Fruit fly (Drosophila melanogaster) whole organism, embryonic: ENCODE measurements around the gene CG4896.

Source experiments
- Aef1 ChIP-seq: fragments of 200-800 bp; sonication (Bioruptor generic); IDR thresholded peaks from 3 replicates; pipeline ENCODE4 v1.3.6; 2022; ENCODE audit warnings: missing biosample characterization, missing genetic modification characterization
- Awh ChIP-seq: fragments of 200-800 bp; sonication (Bioruptor generic); IDR thresholded peaks from 2 replicates; pipeline ENCODE4, ENCODE4 v1.3.6; 2022; ENCODE audit warnings: missing biosample characterization, missing genetic modification characterization
- CG10147 ChIP-seq: fragments of 200-800 bp; sonication (Bioruptor generic); optimal IDR thresholded peaks from 2 replicates; lab custom pipeline; 2019; ENCODE audit warnings: missing biosample characterization, mild to moderate bottlenecking, missing genetic modification characterization, moderate library complexity
- CG10321 ChIP-seq: fragments of 200-800 bp; sonication (Bioruptor generic); IDR thresholded peaks from 2 replicates; pipeline ENCODE4 v1.3.6; 2022; ENCODE audit warnings: missing biosample characterization, missing genetic modification characterization
- CG10431 ChIP-seq: fragments of 200-800 bp; sonication (Bioruptor generic); optimal IDR thresholded peaks from 3 replicates; lab custom pipeline; 2018; ENCODE audit warnings: missing biosample characterization, mild to moderate bottlenecking, missing genetic modification characterization
- CG11093 ChIP-seq: fragments of 200-800 bp; sonication (Bioruptor generic); IDR thresholded peaks from 3 replicates; pipeline ENCODE4 v1.3.6; 2022; ENCODE audit warnings: missing biosample characterization, missing genetic modification characterization
- CG11695 ChIP-seq: fragments of 200-800 bp; sonication (Bioruptor generic); IDR thresholded peaks from 3 replicates; pipeline ENCODE4 v1.3.6; 2022; ENCODE audit warnings: missing biosample characterization, missing genetic modification characterization
- CG13894 ChIP-seq: fragments of 200-800 bp; sonication (Bioruptor generic); optimal IDR thresholded peaks from 3 replicates; lab custom pipeline; 2018; ENCODE audit warnings: missing biosample characterization, mild to moderate bottlenecking, missing genetic modification characterization, moderate library complexity
- CG15073 ChIP-seq: fragments of 200-800 bp; sonication (Bioruptor generic); optimal IDR thresholded peaks from 2 replicates; lab custom pipeline; 2016; ENCODE audit warnings: missing biosample characterization, missing genetic modification characterization
- CG30020 ChIP-seq: fragments of 200-800 bp; optimal IDR thresholded peaks from 2 replicates; lab custom pipeline; 2019; ENCODE audit warnings: missing biosample characterization, mild to moderate bottlenecking, missing genetic modification characterization, moderate library complexity
- CG31224 ChIP-seq: fragments of 200-800 bp; sonication (Bioruptor generic); IDR thresholded peaks from 2 replicates; pipeline ENCODE4 v1.3.6; 2022; ENCODE audit warnings: missing biosample characterization, missing genetic modification characterization
- CG3407 ChIP-seq: fragments of 200-800 bp; sonication (Bioruptor generic); optimal IDR thresholded peaks from 2 replicates; lab custom pipeline; 2018; ENCODE audit warnings: missing biosample characterization, mild to moderate bottlenecking, missing genetic modification characterization
- CG3838 ChIP-seq: fragments of 200-800 bp; sonication (Bioruptor generic); optimal IDR thresholded peaks from 3 replicates; lab custom pipeline; 2016; ENCODE audit warnings: missing biosample characterization, missing genetic modification characterization
- CG3995 ChIP-seq: fragments of 200-800 bp; sonication (Bioruptor generic); optimal IDR thresholded peaks from 3 replicates; lab custom pipeline; 2016; ENCODE audit warnings: missing biosample characterization, missing genetic modification characterization
- CG4707 ChIP-seq: fragments of 200-800 bp; sonication (Bioruptor generic); optimal IDR thresholded peaks from 2 replicates; lab custom pipeline; 2018; ENCODE audit warnings: missing biosample characterization, mild to moderate bottlenecking, missing genetic modification characterization, moderate library complexity
- CG7745 ChIP-seq: fragments of 200-800 bp; sonication (Bioruptor generic); optimal IDR thresholded peaks from 2 replicates; lab custom pipeline; 2018; ENCODE audit warnings: missing biosample characterization, mild to moderate bottlenecking, missing genetic modification characterization, moderate library complexity
- CG8478 ChIP-seq: fragments of >200 bp; optimal IDR thresholded peaks from 2 replicates; lab custom pipeline; 2018
- CG9727 ChIP-seq: fragments of 200-800 bp; sonication (Bioruptor generic); optimal IDR thresholded peaks from 3 replicates; lab custom pipeline; 2017; ENCODE audit warnings: missing biosample characterization, mild to moderate bottlenecking, missing genetic modification characterization
- CG9876 ChIP-seq: fragments of 200-800 bp; sonication (Bioruptor generic); optimal IDR thresholded peaks from 2 replicates; lab custom pipeline; 2016; ENCODE audit warnings: missing biosample characterization, missing genetic modification characterization
- CHES-1-like ChIP-seq: fragments of 200-800 bp; sonication (Bioruptor generic); optimal IDR thresholded peaks from 2 replicates; lab custom pipeline; 2016; ENCODE audit warnings: missing biosample characterization, missing genetic modification characterization
- Dfd ChIP-seq, 2 experiments: fragments of >200 bp; optimal IDR thresholded peaks; 2 replicates each; lab custom pipeline; 2017; ENCODE audit warnings: missing biosample characterization in 2 of 2, missing genetic modification characterization in 2 of 2
- Dll ChIP-seq: fragments of 200-800 bp; sonication (Bioruptor generic); IDR thresholded peaks from 4 replicates; pipeline ENCODE4 v1.3.6; 2022; ENCODE audit warnings: missing biosample characterization, missing genetic modification characterization; ENCODE audit not compliant: partially characterized antibody
- Doc3 ChIP-seq: fragments of 200-800 bp; sonication (Bioruptor generic); IDR thresholded peaks from 3 replicates; pipeline ENCODE4 v1.3.6; 2022; ENCODE audit warnings: missing biosample characterization, missing genetic modification characterization; ENCODE audit not compliant: partially characterized antibody
- Fer2 ChIP-seq: fragments of 200-800 bp; sonication (Bioruptor generic); optimal IDR thresholded peaks from 2 replicates; lab custom pipeline; 2018; ENCODE audit warnings: missing biosample characterization, mild to moderate bottlenecking, missing genetic modification characterization, moderate library complexity
- GATAe ChIP-seq: fragments of 200-800 bp; sonication (Bioruptor generic); conservative IDR thresholded peaks from 2 replicates; pipeline ENCODE4 v1.3.6; 2022; ENCODE audit warnings: missing biosample characterization, missing genetic modification characterization
- Gug ChIP-seq: fragments of 200-800 bp; sonication (Bioruptor generic); IDR thresholded peaks from 4 replicates; pipeline ENCODE4 v1.3.6; 2022; ENCODE audit warnings: missing biosample characterization, missing genetic modification characterization
- HLH54F ChIP-seq: fragments of 200-800 bp; sonication (Bioruptor generic); optimal IDR thresholded peaks from 3 replicates; lab custom pipeline; 2016; ENCODE audit warnings: missing biosample characterization, missing genetic modification characterization
- Hr78 ChIP-seq, 2 experiments: fragments of 200-800 bp in 1 of 2; fragments of >200 bp in 1 of 2; sonication (Bioruptor generic) in 1 of 2; optimal IDR thresholded peaks; 2 replicates each; lab custom pipeline; 2017 to 2019; ENCODE audit warnings: missing biosample characterization in 2 of 2, missing genetic modification characterization in 2 of 2, mild to moderate bottlenecking in 1 of 2, moderate library complexity in 1 of 2
- MTF-1 ChIP-seq: fragments of 200-800 bp; sonication (Bioruptor generic); optimal IDR thresholded peaks from 2 replicates; lab custom pipeline; 2018; ENCODE audit warnings: missing biosample characterization, mild to moderate bottlenecking, missing genetic modification characterization, borderline replicate concordance
- Mes4 ChIP-seq: fragments of 200-800 bp; sonication (Bioruptor generic); optimal IDR thresholded peaks from 2 replicates; lab custom pipeline; 2016; ENCODE audit warnings: missing biosample characterization, missing genetic modification characterization
- Optix ChIP-seq: fragments of 200-800 bp; sonication (Bioruptor generic); IDR thresholded peaks from 3 replicates; pipeline ENCODE4 v1.3.6; 2022; ENCODE audit warnings: missing biosample characterization, missing genetic modification characterization
- Scr ChIP-seq: fragments of 200-800 bp; sonication (Bioruptor generic); IDR thresholded peaks from 2 replicates; pipeline ENCODE4 v1.3.6; 2022; ENCODE audit warnings: missing biosample characterization, missing genetic modification characterization; ENCODE audit not compliant: partially characterized antibody
- Side ChIP-seq: fragments of 200-800 bp; sonication (Bioruptor generic); optimal IDR thresholded peaks from 2 replicates; lab custom pipeline; 2016; ENCODE audit warnings: missing biosample characterization, missing genetic modification characterization
- Sry-δ ChIP-seq: fragments of 200-800 bp; sonication (Bioruptor generic); optimal IDR thresholded peaks from 2 replicates; lab custom pipeline; 2016; ENCODE audit warnings: missing biosample characterization, missing genetic modification characterization
- Xrp1 ChIP-seq: fragments of 200-800 bp; sonication (Bioruptor generic); IDR thresholded peaks from 2 replicates; pipeline ENCODE4 v1.3.6; 2022; ENCODE audit warnings: missing biosample characterization, missing genetic modification characterization
- bowl ChIP-seq: fragments of 200-800 bp; sonication (Bioruptor generic); IDR thresholded peaks from 2 replicates; pipeline ENCODE4 v1.3.6; 2022; ENCODE audit warnings: missing biosample characterization, missing genetic modification characterization
- dmrt99B ChIP-seq: fragments of 200-800 bp; sonication (Bioruptor generic); optimal IDR thresholded peaks from 2 replicates; lab custom pipeline; 2018; ENCODE audit warnings: missing biosample characterization, mild to moderate bottlenecking, missing genetic modification characterization, moderate library complexity
- ems ChIP-seq: fragments of 200-800 bp; sonication (Bioruptor generic); optimal IDR thresholded peaks from 3 replicates; lab custom pipeline; 2016; ENCODE audit warnings: missing biosample characterization, missing genetic modification characterization
- fru ChIP-seq: fragments of >200 bp; optimal IDR thresholded peaks from 2 replicates; lab custom pipeline; 2017
- gsb-n ChIP-seq: fragments of 200-800 bp; sonication (Bioruptor generic); optimal IDR thresholded peaks from 3 replicates; lab custom pipeline; 2018; ENCODE audit warnings: missing biosample characterization, mild to moderate bottlenecking, missing genetic modification characterization
- jigr1 ChIP-seq: fragments of 200-800 bp; sonication (Bioruptor generic); IDR thresholded peaks from 3 replicates; pipeline ENCODE4 v1.3.6; 2022; ENCODE audit warnings: missing biosample characterization, missing genetic modification characterization
- ken ChIP-seq: fragments of 200-800 bp; sonication (Bioruptor generic); IDR thresholded peaks from 3 replicates; pipeline ENCODE4 v1.3.6; 2022; ENCODE audit warnings: missing biosample characterization, missing genetic modification characterization
- lilli ChIP-seq: fragments of 200-800 bp; sonication (Bioruptor generic); optimal IDR thresholded peaks from 3 replicates; lab custom pipeline; 2016; ENCODE audit warnings: missing biosample characterization, missing genetic modification characterization
- luna ChIP-seq: fragments of 200-800 bp; sonication (Bioruptor generic); optimal IDR thresholded peaks from 2 replicates; lab custom pipeline; 2016; ENCODE audit warnings: missing biosample characterization, missing genetic modification characterization
- pan ChIP-seq, 4 experiments: fragments of >200 bp in 3 of 4; fragments of 200-800 bp in 1 of 4; sonication (Bioruptor generic) in 1 of 4; optimal IDR thresholded peaks in 3 of 4; IDR thresholded peaks in 1 of 4; 2 replicates each; pipeline versions ENCODE4 v1.3.6 to Lab custom; 2017 to 2022; ENCODE audit warnings: missing biosample characterization in 2 of 4, missing genetic modification characterization in 2 of 4, mixed read lengths in 1 of 4
- psq ChIP-seq: fragments of 200-800 bp; sonication (Bioruptor generic); optimal IDR thresholded peaks from 2 replicates; lab custom pipeline; 2017; ENCODE audit warnings: missing biosample characterization, missing genetic modification characterization
- stwl ChIP-seq: fragments of 200-800 bp; sonication (Bioruptor generic); optimal IDR thresholded peaks from 3 replicates; lab custom pipeline; 2018; ENCODE audit warnings: missing biosample characterization, mild to moderate bottlenecking, missing genetic modification characterization, moderate library complexity
- unc-4 ChIP-seq: fragments of 200-800 bp; sonication (Bioruptor generic); IDR thresholded peaks from 2 replicates; pipeline ENCODE4 v1.3.6; 2022; ENCODE audit warnings: missing biosample characterization, missing genetic modification characterization; ENCODE audit not compliant: partially characterized antibody
- usp ChIP-seq: fragments of >200 bp; optimal IDR thresholded peaks from 2 replicates; lab custom pipeline; 2017; ENCODE audit warnings: missing biosample characterization, missing genetic modification characterization
- wor ChIP-seq: fragments of 200-800 bp; sonication (Bioruptor generic); IDR thresholded peaks from 2 replicates; pipeline ENCODE4 v1.3.6; 2022; ENCODE audit warnings: missing biosample characterization, missing genetic modification characterization
- zfh1 ChIP-seq: fragments of 200-800 bp; sonication (Bioruptor generic); IDR thresholded peaks from 3 replicates; pipeline ENCODE4 v1.3.6; 2022; ENCODE audit warnings: missing biosample characterization, missing genetic modification characterization

Gene CG4896

dm6 chr2L:1207432-1207831 lies 29.9 kb downstream of the CG4896 start (continued):
- TF ChIP-seq Fer2 (tag; lab: Kevin White, UChicago) (peak; percentile 1), CG13894 (peak; percentile 18), CG9876 (no peak), CG3838 (GFP tag; lab: Kevin White, UChicago) (no peak), wor (no peak), CG11695 (GFP tag; lab: Robert Waterston, UW) (peak; percentile 61; the same call in 1 of the 3 replicates), Sry-δ (GFP tag; lab: Kevin White, UChicago) (no peak), CG10431 (no peak), CG9727 (GFP tag; lab: Kevin White, UChicago) (no peak), usp (GFP tag; lab: Kevin White, UChicago) (no peak), Aef1 (GFP tag; lab: Robert Waterston, UW) (peak; percentile 64), Scr (GFP tag; lab: Robert Waterston, UW) (no peak), CG30020 (no peak), Mes4 (no peak), lilli (peak; percentile 29), Xrp1 (GFP tag; lab: Robert Waterston, UW) (peak; percentile 69), CG3407 (GFP tag; lab: Kevin White, UChicago) (peak; percentile 18), Optix (peak; percentile 54; the same call in 1 of the 3 replicates), CG15073 (GFP tag; lab: Kevin White, UChicago) (no peak), stwl (tag; lab: Kevin White, UChicago) (no peak), CHES-1-like (GFP tag; lab: Kevin White, UChicago) (peak; percentile 7), Dfd (GFP tag; optimal IDR thresholded peaks at IDR 0.05; lab: Kevin White, UChicago) (no peak), HLH54F (GFP tag; lab: Kevin White, UChicago) (no peak), fru (lab: Kevin White, UChicago) (no peak), bowl (no peak), psq (GFP tag; lab: Kevin White, UChicago) (no peak), jigr1 (no peak), dmrt99B (tag; lab: Kevin White, UChicago) (peak; percentile 61), Awh (0 out of 2 replicates have a peak, but pooled peaks have one; percentile 56), zfh1 (GFP tag; lab: Robert Waterston, UW) (peak; percentile 50; the same call in 2 of the 3 replicates), CG11093 (GFP tag; lab: Robert Waterston, UW) (peak; percentile 51; the same call in 1 of the 3 replicates), ems (GFP tag; lab: Kevin White, UChicago) (no peak), CG10321 (GFP tag; lab: Robert Waterston, UW) (no peak), GATAe (GFP tag; lab: Robert Waterston, UW) (no peak), Hr78 (GFP tag; optimal IDR thresholded peaks at IDR 0.05; lab: Kevin White, UChicago) (no peak), CG7745 (no peak), MTF-1 (GFP tag; lab: Kevin White, UChicago) (no peak), CG3995 (GFP tag; lab: Kevin White, UChicago) (no peak), CG8478 (lab: Kevin White, UChicago) (no peak), Gug (GFP tag; lab: Robert Waterston, UW) (peak; percentile 56; the same call in 3 of the 4 replicates), Doc3 (GFP tag; lab: Robert Waterston, UW) (no peak), unc-4 (GFP tag; lab: Robert Waterston, UW) (no peak), Side (GFP tag; lab: Kevin White, UChicago) (no peak), Dll (GFP tag; lab: Robert Waterston, UW) (no peak), luna (GFP tag; lab: Kevin White, UChicago) (no peak), CG10147 (GFP tag; lab: Kevin White, UChicago) (no peak), pan (optimal IDR thresholded peaks at IDR 0.05; lab: Kevin White, UChicago) (no peak), pan (GFP tag; optimal IDR thresholded peaks at IDR 0.05 in 1 of 2, IDR thresholded peaks at IDR 0.05 in 1 of 2) (peak in 1 of 2 experiments; percentile 76), CG31224 (peak; percentile 48; the same call in 1 of the 2 replicates), gsb-n (no peak), CG4707 (no peak), ken (GFP tag; lab: Robert Waterston, UW) (peak; percentile 70)
